Fruit fly (Drosophila melanogaster) whole organism, prepupa: ENCODE measurements around the gene CG5445.

Experiments
- Blimp-1 ChIP-seq: fragments of 200-800 bp; sonication (Bioruptor generic); optimal IDR thresholded peaks from 3 replicates; lab custom pipeline; 2017; ENCODE audit warnings: missing biosample characterization, missing genetic modification characterization, mild to moderate bottlenecking, moderate library complexity, missing genetic modification reagents
- CG10631 ChIP-seq: fragments of 200-800 bp; sonication (Bioruptor generic); optimal IDR thresholded peaks from 2 replicates; lab custom pipeline; 2016; ENCODE audit warnings: missing biosample characterization, missing genetic modification characterization
- CG10669 ChIP-seq: fragments of 200-800 bp; sonication (Bioruptor generic); optimal IDR thresholded peaks from 3 replicates; lab custom pipeline; 2018; ENCODE audit warnings: missing biosample characterization, mild to moderate bottlenecking, missing genetic modification characterization, moderate library complexity
- CG11294 ChIP-seq: fragments of 200-800 bp; sonication (Bioruptor generic); IDR thresholded peaks from 2 replicates; pipeline ENCODE4 v1.3.6; 2022; ENCODE audit warnings: missing biosample characterization, missing genetic modification characterization
- CG11762 ChIP-seq: fragments of 200-800 bp; sonication (Bioruptor generic); optimal IDR thresholded peaks from 3 replicates; lab custom pipeline; 2016; ENCODE audit warnings: missing biosample characterization, missing genetic modification characterization; ENCODE audit not compliant: insufficient read depth
- CG11902 ChIP-seq: fragments of 200-800 bp; sonication (Bioruptor generic); optimal IDR thresholded peaks from 3 replicates; lab custom pipeline; 2016; ENCODE audit warnings: missing biosample characterization, missing genetic modification characterization
- CG15336 ChIP-seq: fragments of 200-800 bp; sonication (Bioruptor generic); IDR thresholded peaks from 2 replicates; pipeline ENCODE4 v1.3.6; 2022; ENCODE audit warnings: missing biosample characterization, missing genetic modification characterization
- CG1621 ChIP-seq: fragments of 200-800 bp; sonication (Bioruptor generic); optimal IDR thresholded peaks from 3 replicates; lab custom pipeline; 2018; ENCODE audit warnings: missing biosample characterization, mild to moderate bottlenecking, missing genetic modification characterization
- CG16779 ChIP-seq: fragments of 200-800 bp; sonication (Bioruptor generic); optimal IDR thresholded peaks from 3 replicates; lab custom pipeline; 2017; ENCODE audit warnings: missing biosample characterization, mild to moderate bottlenecking, missing genetic modification characterization
- CG3032 ChIP-seq: fragments of 200-800 bp; optimal IDR thresholded peaks from 2 replicates; lab custom pipeline; 2019; ENCODE audit warnings: missing biosample characterization, mild to moderate bottlenecking, missing genetic modification characterization, moderate library complexity
- CG31627 ChIP-seq: fragments of 200-800 bp; sonication (Bioruptor generic); optimal IDR thresholded peaks from 3 replicates; lab custom pipeline; 2016; ENCODE audit warnings: missing biosample characterization, missing genetic modification characterization
- CG34406 ChIP-seq: fragments of 200-800 bp; sonication (Bioruptor generic); optimal IDR thresholded peaks from 3 replicates; lab custom pipeline; 2016; ENCODE audit warnings: missing biosample characterization, missing genetic modification characterization
- CG3919 ChIP-seq: fragments of 200-800 bp; sonication (Bioruptor generic); optimal IDR thresholded peaks from 3 replicates; lab custom pipeline; 2016; ENCODE audit warnings: missing biosample characterization, missing genetic modification characterization
- CG4318 ChIP-seq: fragments of 200-800 bp; sonication (Bioruptor generic); optimal IDR thresholded peaks from 3 replicates; lab custom pipeline; 2017; ENCODE audit warnings: missing biosample characterization, mild to moderate bottlenecking, missing genetic modification characterization
- CG6163 ChIP-seq: fragments of 200-800 bp; sonication (Bioruptor generic); IDR thresholded peaks from 3 replicates; pipeline ENCODE4 v1.3.6; 2022; ENCODE audit warnings: missing biosample characterization, missing genetic modification characterization
- CG6276 ChIP-seq: fragments of 200-800 bp; sonication (Bioruptor generic); optimal IDR thresholded peaks from 2 replicates; lab custom pipeline; 2017; ENCODE audit warnings: missing biosample characterization, mild to moderate bottlenecking, missing genetic modification characterization
- CG6792 ChIP-seq: fragments of 200-800 bp; sonication (Bioruptor generic); optimal IDR thresholded peaks from 3 replicates; lab custom pipeline; 2016; ENCODE audit warnings: missing biosample characterization, missing genetic modification characterization
- CG6808 ChIP-seq: fragments of 200-800 bp; sonication (Bioruptor generic); optimal IDR thresholded peaks from 3 replicates; lab custom pipeline; 2017; ENCODE audit warnings: missing biosample characterization, missing genetic modification characterization, mild to moderate bottlenecking, moderate library complexity, missing genetic modification reagents
- CG6854 ChIP-seq: fragments of 200-800 bp; sonication (Bioruptor generic); optimal IDR thresholded peaks from 2 replicates; lab custom pipeline; 2017; ENCODE audit warnings: missing biosample characterization, mild to moderate bottlenecking, missing genetic modification characterization
- CG7368 ChIP-seq: fragments of 200-800 bp; sonication (Bioruptor generic); optimal IDR thresholded peaks from 3 replicates; lab custom pipeline; 2016; ENCODE audit warnings: missing biosample characterization, missing genetic modification characterization
- CG8119 ChIP-seq: fragments of 200-800 bp; sonication (Bioruptor generic); IDR thresholded peaks from 3 replicates; pipeline ENCODE4 v1.3.6; 2022; ENCODE audit warnings: missing biosample characterization, missing genetic modification characterization
- CG8319 ChIP-seq: fragments of 200-800 bp; sonication (Bioruptor generic); optimal IDR thresholded peaks from 3 replicates; lab custom pipeline; 2016; ENCODE audit warnings: missing biosample characterization, missing genetic modification characterization
- CG8632 ChIP-seq: fragments of 200-800 bp; sonication (Bioruptor generic); optimal IDR thresholded peaks from 3 replicates; lab custom pipeline; 2016; ENCODE audit warnings: missing biosample characterization, missing genetic modification characterization
- CG9139 ChIP-seq: fragments of 200-800 bp; sonication (Bioruptor generic); optimal IDR thresholded peaks from 3 replicates; lab custom pipeline; 2017; ENCODE audit warnings: missing biosample characterization, mild to moderate bottlenecking, missing genetic modification characterization
- Eip93F ChIP-seq: fragments of 200-800 bp; sonication (Bioruptor generic); optimal IDR thresholded peaks from 2 replicates; lab custom pipeline; 2016; ENCODE audit warnings: missing biosample characterization, mild to moderate bottlenecking, missing genetic modification characterization
- Ets21C ChIP-seq: fragments of 200-800 bp; sonication (Bioruptor generic); optimal IDR thresholded peaks from 3 replicates; lab custom pipeline; 2016; ENCODE audit warnings: missing biosample characterization, missing genetic modification characterization
- Ets96B ChIP-seq: fragments of 200-800 bp; optimal IDR thresholded peaks from 2 replicates; lab custom pipeline; 2019; ENCODE audit warnings: missing biosample characterization, mild to moderate bottlenecking, missing genetic modification characterization, moderate library complexity
- Gug ChIP-seq: fragments of 200-800 bp; sonication (Bioruptor generic); IDR thresholded peaks from 2 replicates; pipeline ENCODE4 v1.3.6; 2022; ENCODE audit warnings: missing biosample characterization, missing genetic modification characterization
- Hr38 ChIP-seq: sonication (Bioruptor generic); optimal IDR thresholded peaks from 2 replicates; lab custom pipeline; 2016; ENCODE audit warnings: missing biosample characterization, missing genetic modification characterization
- Hr4 ChIP-seq: fragments of 200-800 bp; sonication (Bioruptor generic); optimal IDR thresholded peaks from 3 replicates; lab custom pipeline; 2016; ENCODE audit warnings: missing biosample characterization, missing genetic modification characterization
- Lpt ChIP-seq: fragments of 200-800 bp; sonication (Bioruptor generic); optimal IDR thresholded peaks from 3 replicates; lab custom pipeline; 2016; ENCODE audit warnings: missing biosample characterization, missing genetic modification characterization
- Met ChIP-seq: fragments of 200-800 bp; sonication (Bioruptor generic); optimal IDR thresholded peaks from 3 replicates; lab custom pipeline; 2016; ENCODE audit warnings: missing biosample characterization, missing genetic modification characterization
- OdsH ChIP-seq: fragments of 200-800 bp; sonication (Bioruptor generic); optimal IDR thresholded peaks from 3 replicates; lab custom pipeline; 2016; ENCODE audit warnings: missing biosample characterization, missing genetic modification characterization
- Sox14 ChIP-seq: fragments of 200-800 bp; sonication (Bioruptor generic); optimal IDR thresholded peaks from 3 replicates; lab custom pipeline; 2016; ENCODE audit warnings: missing biosample characterization, missing genetic modification characterization
- Sox15 ChIP-seq: fragments of 200-800 bp; sonication (Bioruptor generic); optimal IDR thresholded peaks from 3 replicates; lab custom pipeline; 2016; ENCODE audit warnings: missing biosample characterization, missing genetic modification characterization
- achi ChIP-seq: fragments of 200-800 bp; sonication (Bioruptor generic); optimal IDR thresholded peaks from 3 replicates; lab custom pipeline; 2016; ENCODE audit warnings: missing biosample characterization, missing genetic modification characterization
- cyc ChIP-seq: fragments of 200-800 bp; sonication (Bioruptor generic); optimal IDR thresholded peaks from 3 replicates; lab custom pipeline; 2016; ENCODE audit warnings: missing biosample characterization, missing genetic modification characterization
- dac ChIP-seq: fragments of 200-800 bp; sonication (Bioruptor generic); optimal IDR thresholded peaks from 2 replicates; lab custom pipeline; 2017; ENCODE audit warnings: missing biosample characterization, mild to moderate bottlenecking, missing genetic modification characterization
- eg ChIP-seq: fragments of 200-800 bp; sonication (Bioruptor generic); IDR thresholded peaks from 3 replicates; pipeline ENCODE4 v1.3.6; 2022; ENCODE audit warnings: missing biosample characterization, missing genetic modification characterization
- esn ChIP-seq: fragments of 200-800 bp; sonication (Bioruptor generic); optimal IDR thresholded peaks from 2 replicates; lab custom pipeline; 2016; ENCODE audit warnings: missing biosample characterization, mild to moderate bottlenecking, missing genetic modification characterization, moderate library complexity
- fd59A ChIP-seq: fragments of 200-800 bp; sonication (Bioruptor generic); optimal IDR thresholded peaks from 2 replicates; lab custom pipeline; 2017; ENCODE audit warnings: missing biosample characterization, mild to moderate bottlenecking, missing genetic modification characterization, missing genetic modification reagents
- fd85E ChIP-seq: fragments of 200-800 bp; sonication (Bioruptor generic); optimal IDR thresholded peaks from 3 replicates; lab custom pipeline; 2016; ENCODE audit warnings: missing biosample characterization, missing genetic modification characterization
- fkh ChIP-seq: fragments of 200-800 bp; sonication (Bioruptor generic); optimal IDR thresholded peaks from 3 replicates; lab custom pipeline; 2017; ENCODE audit warnings: missing biosample characterization, mild to moderate bottlenecking, missing genetic modification characterization, moderate library complexity
- lz ChIP-seq: fragments of 200-800 bp; sonication (Bioruptor generic); optimal IDR thresholded peaks from 3 replicates; lab custom pipeline; 2016; ENCODE audit warnings: missing biosample characterization, missing genetic modification characterization
- net ChIP-seq: fragments of 200-800 bp; sonication (Bioruptor generic); optimal IDR thresholded peaks from 3 replicates; lab custom pipeline; 2016; ENCODE audit warnings: missing biosample characterization, missing genetic modification characterization
- pdm3 ChIP-seq: fragments of 200-800 bp; sonication (Bioruptor generic); optimal IDR thresholded peaks from 3 replicates; lab custom pipeline; 2016; ENCODE audit warnings: missing biosample characterization, missing genetic modification characterization
- salr ChIP-seq, 2 experiments: fragments of 200-800 bp; sonication (Bioruptor generic); optimal IDR thresholded peaks; 3 replicates each; lab custom pipeline; 2016 to 2018; ENCODE audit warnings: missing biosample characterization in 2 of 2, missing genetic modification characterization in 2 of 2, mild to moderate bottlenecking in 1 of 2
- spab ChIP-seq: fragments of 200-800 bp; sonication (Bioruptor generic); optimal IDR thresholded peaks from 2 replicates; lab custom pipeline; 2017; ENCODE audit warnings: missing biosample characterization, mild to moderate bottlenecking, missing genetic modification characterization, missing genetic modification reagents
- svp ChIP-seq: fragments of 200-800 bp; sonication (Bioruptor generic); peaks from one replicate; lab custom pipeline; 2016; ENCODE audit warnings: missing biosample characterization, missing genetic modification characterization
- topi ChIP-seq: fragments of 200-800 bp; sonication (Bioruptor generic); optimal IDR thresholded peaks from 3 replicates; lab custom pipeline; 2016; ENCODE audit warnings: missing biosample characterization, missing genetic modification characterization
- vri ChIP-seq: fragments of 200-800 bp; sonication (Bioruptor generic); optimal IDR thresholded peaks from 3 replicates; lab custom pipeline; 2016; ENCODE audit warnings: missing biosample characterization, mild to moderate bottlenecking, missing genetic modification characterization

CG5445 gene

DNA sequence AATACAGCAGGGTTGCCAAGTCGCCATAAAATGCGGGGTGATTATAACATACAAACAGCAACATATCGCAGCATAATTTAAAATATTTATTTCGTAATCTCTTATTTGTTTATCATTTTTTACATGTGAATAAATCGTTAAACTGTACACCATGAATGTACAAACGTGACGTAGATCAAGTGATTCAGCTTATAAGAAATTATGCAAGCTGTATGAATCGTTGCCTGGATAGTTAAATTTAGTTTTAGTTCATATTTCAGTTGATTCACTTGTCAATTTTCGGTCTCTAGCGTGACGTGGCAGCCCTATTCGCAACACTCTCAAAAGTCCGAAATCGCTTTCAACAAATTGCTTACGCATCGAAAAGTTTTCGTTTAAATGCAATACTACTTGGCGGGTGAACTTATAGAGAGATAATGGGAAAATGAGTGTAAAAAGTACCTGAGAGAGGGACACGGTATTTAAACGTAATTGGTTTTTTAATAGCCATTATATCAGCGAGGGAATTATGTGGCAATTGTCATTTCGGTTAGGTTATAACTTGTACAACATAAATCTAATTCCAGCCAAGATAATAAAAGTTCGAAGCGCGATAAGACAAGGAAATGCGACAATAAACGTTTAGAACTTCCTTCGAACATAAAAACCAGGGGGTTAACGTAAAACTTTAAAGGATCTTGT is 9.9 kb downstream of the CG5445 start:
- TF ChIP-seq CG11902 (GFP tag; lab: Kevin White, UChicago) (peak; percentile 54), Sox15 (GFP tag; lab: Kevin White, UChicago) (peak; percentile 62), salr (GFP tag; optimal IDR thresholded peaks at IDR 0.05; lab: Kevin White, UChicago) (peak in 1 of 2 experiments; percentile 4), Ets96B (tag; lab: Kevin White, UChicago) (no peak), svp (peak; percentile 85), OdsH (GFP tag; lab: Kevin White, UChicago) (peak; percentile 69), CG6163 (GFP tag; lab: Robert Waterston, UW) (0 out of 3 replicates have a peak, but pooled peaks have one; percentile 48), Ets21C (GFP tag; lab: Kevin White, UChicago) (peak; percentile 55), fd85E (GFP tag; lab: Kevin White, UChicago) (no peak), eg (GFP tag; lab: Robert Waterston, UW) (no peak; the same call in 2 of the 3 replicates), CG8632 (GFP tag; lab: Kevin White, UChicago) (peak; percentile 62), CG6276 (GFP tag; lab: Kevin White, UChicago) (peak; percentile 9), vri (GFP tag; lab: Kevin White, UChicago) (peak; percentile 43), CG7368 (GFP tag; lab: Kevin White, UChicago) (peak; percentile 33), CG34406 (GFP tag; lab: Kevin White, UChicago) (peak; percentile 78), Lpt (peak; percentile 6), Hr4 (GFP tag; lab: Kevin White, UChicago) (peak; percentile 48), CG1621 (tag; lab: Kevin White, UChicago) (no peak), Hr38 (no peak), CG8319 (GFP tag; lab: Kevin White, UChicago) (peak; percentile 35), Eip93F (GFP tag; lab: Kevin White, UChicago) (no peak), CG16779 (no peak), CG6792 (GFP tag; lab: Kevin White, UChicago) (peak; percentile 72), CG8119 (GFP tag; lab: Robert Waterston, UW) (peak; percentile 62; the same call in 2 of the 3 replicates), CG15336 (GFP tag; lab: Robert Waterston, UW) (peak; percentile 67), CG11762 (GFP tag; lab: Kevin White, UChicago) (peak; percentile 37), Blimp-1 (GFP tag; lab: Kevin White, UChicago) (peak; percentile 46), CG6808 (GFP tag; lab: Kevin White, UChicago) (peak; percentile 28), Met (peak; percentile 81), dac (no peak), esn (GFP tag; lab: Kevin White, UChicago) (peak; percentile 80), achi (GFP tag; lab: Kevin White, UChicago) (peak; percentile 56), CG9139 (GFP tag; lab: Kevin White, UChicago) (no peak), CG3032 (tag; lab: Kevin White, UChicago) (peak; percentile 21), net (peak; percentile 54), CG6854 (no peak), CG10631 (GFP tag; lab: Kevin White, UChicago) (peak; percentile 8), fd59A (GFP tag; lab: Kevin White, UChicago) (peak; percentile 8), CG31627 (GFP tag; lab: Kevin White, UChicago) (peak; percentile 77), Sox14 (GFP tag; lab: Kevin White, UChicago) (peak; percentile 46), spab (GFP tag; lab: Kevin White, UChicago) (no peak), CG4318 (GFP tag; lab: Kevin White, UChicago) (peak; percentile 27), pdm3 (peak; percentile 64), CG10669 (peak; percentile 39), CG11294 (GFP tag; lab: Robert Waterston, UW) (no peak), lz (GFP tag; lab: Kevin White, UChicago) (peak; percentile 75), topi (GFP tag; lab: Kevin White, UChicago) (peak; percentile 79), CG3919 (peak; percentile 66), cyc (GFP tag; lab: Kevin White, UChicago) (peak; percentile 62), Gug (GFP tag; lab: Robert Waterston, UW) (no peak), fkh (GFP tag; lab: Kevin White, UChicago) (no peak)
